Fruit fly (Drosophila melanogaster) whole organism, wandering third instar larva: Measurements from ENCODE around the gene dac.

Experiments used
- Abd-B ChIP-seq: fragments of >200 bp; optimal IDR thresholded peaks from 2 replicates; lab custom pipeline; 2017; ENCODE audit warnings: missing biosample characterization, missing genetic modification characterization
- CG32264 ChIP-seq: fragments of 200-800 bp; sonication (Bioruptor generic); optimal IDR thresholded peaks from 2 replicates; lab custom pipeline; 2016; ENCODE audit warnings: missing biosample characterization, missing genetic modification characterization
- CG9705 ChIP-seq: fragments of 200-800 bp; sonication (Bioruptor generic); optimal IDR thresholded peaks from 2 replicates; lab custom pipeline; 2018; ENCODE audit warnings: missing biosample characterization, mild to moderate bottlenecking, missing genetic modification characterization
- CrebA ChIP-seq: fragments of 200-800 bp; sonication (Bioruptor generic); optimal IDR thresholded peaks from 2 replicates; lab custom pipeline; 2016; ENCODE audit warnings: missing biosample characterization, mild to moderate bottlenecking, missing genetic modification characterization, borderline replicate concordance
- Dfd ChIP-seq: fragments of >200 bp; optimal IDR thresholded peaks from 2 replicates; lab custom pipeline; 2017; ENCODE audit warnings: missing biosample characterization, missing genetic modification characterization
- Dif ChIP-seq: fragments of 200-275, 200-300 bp; sonication (Bioruptor generic); optimal IDR thresholded peaks from 2 replicates; lab custom pipeline; 2018; ENCODE audit warnings: missing biosample characterization, missing genetic modification characterization; ENCODE audit not compliant: partially characterized antibody
- GATAd ChIP-seq: sonication (Bioruptor generic); optimal IDR thresholded peaks from 2 replicates; lab custom pipeline; 2016; ENCODE audit warnings: missing biosample characterization, missing genetic modification characterization
- HLH106 ChIP-seq: fragments of 200-800 bp; optimal IDR thresholded peaks from 3 replicates; lab custom pipeline; 2019; ENCODE audit warnings: missing biosample characterization, mild to moderate bottlenecking, missing genetic modification characterization, moderate library complexity
- Hnf4 ChIP-seq: fragments of 200-800 bp; sonication (Bioruptor generic); optimal IDR thresholded peaks from 2 replicates; lab custom pipeline; 2016; ENCODE audit warnings: missing biosample characterization, mild to moderate bottlenecking, missing genetic modification characterization
- Hr78 ChIP-seq: fragments of >200 bp; optimal IDR thresholded peaks from 2 replicates; lab custom pipeline; 2017; ENCODE audit warnings: missing biosample characterization, missing genetic modification characterization
- Hr83 ChIP-seq: fragments of 200-300 bp; sonication (Bioruptor generic); optimal IDR thresholded peaks from 2 replicates; lab custom pipeline; 2016; ENCODE audit warnings: missing biosample characterization, mild to moderate bottlenecking, missing genetic modification characterization, moderate library complexity; ENCODE audit not compliant: poor library complexity, severe bottlenecking
- Jra ChIP-seq: sonication (Bioruptor generic); optimal IDR thresholded peaks from 2 replicates; lab custom pipeline; 2016; ENCODE audit warnings: missing biosample characterization, missing genetic modification characterization
- Mio ChIP-seq: sonication (Bioruptor generic); optimal IDR thresholded peaks from 2 replicates; lab custom pipeline; 2016; ENCODE audit warnings: missing biosample characterization, missing genetic modification characterization
- Myc ChIP-seq: fragments of >200 bp; optimal IDR thresholded peaks from 2 replicates; lab custom pipeline; 2017
- N ChIP-seq: fragments of >200 bp; optimal IDR thresholded peaks from 2 replicates; lab custom pipeline; 2018; ENCODE audit warnings: missing biosample characterization, missing external identifiers, missing genetic modification characterization
- OdsH ChIP-seq: fragments of 200-800 bp; sonication (Bioruptor generic); optimal IDR thresholded peaks from 2 replicates; lab custom pipeline; 2016; ENCODE audit warnings: missing biosample characterization, mild to moderate bottlenecking, missing genetic modification characterization
- Rel ChIP-seq, 2 experiments: fragments of 200-800 bp; sonication (Bioruptor generic) in 1 of 2; optimal IDR thresholded peaks; 2 replicates in 1 of 2; 3 replicates in 1 of 2; lab custom pipeline; 2016 to 2019; ENCODE audit warnings: mild to moderate bottlenecking in 2 of 2, missing biosample characterization in 2 of 2, missing genetic modification characterization in 2 of 2, moderate library complexity in 1 of 2
- Sp1 ChIP-seq: fragments of 200-800 bp; sonication (Bioruptor generic); optimal IDR thresholded peaks from 3 replicates; lab custom pipeline; 2019; ENCODE audit warnings: missing biosample characterization, mild to moderate bottlenecking, missing genetic modification characterization, moderate library complexity
- Vsx2 ChIP-seq: fragments of 200-300, 225-300 bp; sonication (Bioruptor generic); optimal IDR thresholded peaks from 2 replicates; lab custom pipeline; 2018; ENCODE audit warnings: missing biosample characterization, missing genetic modification characterization; ENCODE audit not compliant: partially characterized antibody
- br ChIP-seq: fragments of 200-800 bp; sonication (Bioruptor generic); optimal IDR thresholded peaks from 2 replicates; lab custom pipeline; 2016; ENCODE audit warnings: missing biosample characterization, missing genetic modification characterization
- brk ChIP-seq: fragments of 200-800 bp; sonication (Bioruptor generic); optimal IDR thresholded peaks from 2 replicates; lab custom pipeline; 2016; ENCODE audit warnings: missing biosample characterization, mild to moderate bottlenecking, missing genetic modification characterization
- dl ChIP-seq, 2 experiments: fragments of 175-275, 200-275 bp in 1 of 2; fragments of 200-275 bp in 1 of 2; sonication (Bioruptor generic); optimal IDR thresholded peaks; lab custom pipeline; 2018; ENCODE audit warnings: mild to moderate bottlenecking in 2 of 2, missing biosample characterization in 2 of 2, missing genetic modification characterization in 2 of 2, moderate library complexity in 2 of 2; ENCODE audit not compliant: partially characterized antibody in 2 of 2, insufficient read depth in 1 of 2
- dmrt93B ChIP-seq: fragments of 200-800 bp; sonication (Bioruptor generic); optimal IDR thresholded peaks from 2 replicates; lab custom pipeline; 2018; ENCODE audit warnings: missing biosample characterization, mild to moderate bottlenecking, missing genetic modification characterization
- dsf ChIP-seq: sonication (Bioruptor generic); optimal IDR thresholded peaks from 2 replicates; lab custom pipeline; 2016; ENCODE audit warnings: missing biosample characterization, missing genetic modification characterization, borderline replicate concordance
- ey ChIP-seq: fragments of 200-800 bp; sonication (Bioruptor generic); optimal IDR thresholded peaks from 2 replicates; lab custom pipeline; 2016; ENCODE audit warnings: missing biosample characterization, missing genetic modification characterization
- foxo ChIP-seq, 2 experiments: fragments of 200-800 bp; sonication (Bioruptor generic); optimal IDR thresholded peaks; 2 replicates in 1 of 2; 3 replicates in 1 of 2; lab custom pipeline; 2016 to 2017; ENCODE audit warnings: missing biosample characterization in 2 of 2, missing genetic modification characterization in 2 of 2
- fru ChIP-seq: fragments of 200-800 bp; sonication (Bioruptor generic); optimal IDR thresholded peaks from 3 replicates; lab custom pipeline; 2016; ENCODE audit warnings: missing biosample characterization, mild to moderate bottlenecking, missing genetic modification characterization
- h ChIP-seq: fragments of 200-800 bp; sonication (Bioruptor generic); optimal IDR thresholded peaks from 3 replicates; lab custom pipeline; 2016; ENCODE audit warnings: missing biosample characterization, mild to moderate bottlenecking, missing genetic modification characterization
- jim ChIP-seq: fragments of 175-275, 200-325 bp; sonication (Bioruptor generic); optimal IDR thresholded peaks from 2 replicates; lab custom pipeline; 2016; ENCODE audit warnings: missing biosample characterization, mild to moderate bottlenecking, missing genetic modification characterization
- lola ChIP-seq: fragments of >200 bp; optimal IDR thresholded peaks from 2 replicates; lab custom pipeline; 2017; ENCODE audit warnings: missing biosample characterization, missing genetic modification characterization
- pan ChIP-seq: fragments of >200 bp; optimal IDR thresholded peaks from 2 replicates; lab custom pipeline; 2017
- psq ChIP-seq: fragments of 200-800 bp; sonication (Bioruptor generic); optimal IDR thresholded peaks from 3 replicates; lab custom pipeline; 2017; ENCODE audit warnings: missing biosample characterization, mild to moderate bottlenecking, missing genetic modification characterization, moderate library complexity
- rgr ChIP-seq: fragments of 200-800 bp; sonication (Bioruptor generic); optimal IDR thresholded peaks from 3 replicates; lab custom pipeline; 2016; ENCODE audit warnings: missing biosample characterization, mild to moderate bottlenecking, missing genetic modification characterization
- sage ChIP-seq: fragments of 200-800 bp; sonication (Bioruptor generic); optimal IDR thresholded peaks from 2 replicates; lab custom pipeline; 2016; ENCODE audit warnings: missing biosample characterization, mild to moderate bottlenecking, missing genetic modification characterization
- sv ChIP-seq: fragments of 200-800 bp; sonication (Bioruptor generic); optimal IDR thresholded peaks from 3 replicates; lab custom pipeline; 2016; ENCODE audit warnings: missing biosample characterization, missing genetic modification characterization
- tai ChIP-seq: sonication (Bioruptor generic); optimal IDR thresholded peaks from 2 replicates; lab custom pipeline; 2016; ENCODE audit warnings: missing biosample characterization, missing genetic modification characterization
- usp ChIP-seq: fragments of >200 bp; optimal IDR thresholded peaks from 2 replicates; lab custom pipeline; 2017; ENCODE audit warnings: missing biosample characterization, missing genetic modification characterization
- woc ChIP-seq: sonication (Bioruptor generic); optimal IDR thresholded peaks from 2 replicates; lab custom pipeline; 2016; ENCODE audit warnings: missing biosample characterization, mild to moderate bottlenecking, missing genetic modification characterization

The dac gene

DNA sequence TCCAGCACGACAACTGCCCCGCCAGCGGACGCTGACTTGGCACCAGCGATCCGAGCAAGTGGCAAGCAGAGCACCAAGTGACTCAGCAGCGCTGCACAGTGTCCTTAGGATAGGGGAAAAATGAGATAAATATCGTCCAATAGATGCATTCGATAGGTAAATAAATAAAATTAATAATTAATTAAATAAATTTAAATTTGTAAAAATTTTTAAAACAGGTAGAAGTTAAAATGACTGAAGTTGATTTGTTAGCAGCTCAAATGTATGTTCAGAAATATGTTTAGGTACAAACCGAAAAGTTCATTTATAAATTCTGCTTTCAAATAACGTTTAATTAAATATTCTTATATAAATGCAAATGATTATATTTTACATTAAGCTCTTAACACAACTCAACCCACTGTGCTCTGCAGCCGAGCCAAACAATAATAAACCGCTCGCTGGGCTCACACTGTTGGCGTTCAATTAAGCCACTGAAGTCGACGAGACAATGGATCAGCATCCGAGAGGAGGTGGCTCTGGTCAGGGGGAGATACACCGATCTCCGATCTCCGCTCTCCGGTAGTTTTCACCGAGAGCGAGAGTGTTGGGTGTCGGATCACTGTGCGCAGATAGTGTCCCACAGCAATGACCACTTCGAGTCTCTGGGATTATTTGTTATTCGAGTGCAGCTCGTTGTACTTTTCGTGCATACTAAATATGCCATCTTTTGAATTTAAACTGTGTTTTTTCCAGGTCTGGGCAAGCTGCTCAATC lies 37.2 kb downstream of the dac start, which contains the start of gene CG5888:
TSS of gene CG5888 (minus strand) at position 19 of the 756 bp plus-strand sequence.
- no peak for TF ChIP-seq CG32264 (GFP tag; lab: Kevin White, UChicago)
- peak; percentile 59 for TF ChIP-seq Sp1 (GFP tag; lab: Kevin White, UChicago)
- TF ChIP-seq Dfd (GFP tag; lab: Kevin White, UChicago), result no peak
- TF ChIP-seq foxo (GFP tag; optimal IDR thresholded peaks at IDR 0.05; lab: Kevin White, UChicago), result peak in 1 of 2 experiments; percentile 79
- TF ChIP-seq ey (GFP tag; lab: Kevin White, UChicago), result no peak
- TF ChIP-seq lola (GFP tag; lab: Kevin White, UChicago), result no peak
- no peak for TF ChIP-seq Abd-B (GFP tag; lab: Kevin White, UChicago)
- no peak for TF ChIP-seq dsf (GFP tag; lab: Kevin White, UChicago)
- TF ChIP-seq HLH106 (tag; lab: Kevin White, UChicago), result peak; percentile 51
- no peak for TF ChIP-seq CG9705 (GFP tag; lab: Kevin White, UChicago)
- no peak for TF ChIP-seq usp (GFP tag; lab: Kevin White, UChicago)
- peak; percentile 30 for TF ChIP-seq woc (GFP tag; lab: Kevin White, UChicago)
- peak; percentile 73 for TF ChIP-seq psq (GFP tag; lab: Kevin White, UChicago)
- no peak for TF ChIP-seq Mio (GFP tag; lab: Kevin White, UChicago)
- no peak for TF ChIP-seq Hr78
- TF ChIP-seq dmrt93B (GFP tag; lab: Kevin White, UChicago), result peak; percentile 10
- TF ChIP-seq Rel (GFP tag; optimal IDR thresholded peaks at IDR 0.05; lab: Kevin White, UChicago), result no peak
- TF ChIP-seq Rel (tag; optimal IDR thresholded peaks at IDR 0.05; lab: Kevin White, UChicago), result no peak
- no peak for TF ChIP-seq jim (GFP tag; lab: Kevin White, UChicago)
- TF ChIP-seq Jra (GFP tag; lab: Kevin White, UChicago), result no peak
- TF ChIP-seq br (GFP tag; lab: Kevin White, UChicago), result no peak
- TF ChIP-seq rgr, result peak; percentile 50
- TF ChIP-seq sage, result no peak
- no peak for TF ChIP-seq Vsx2 (GFP tag; lab: Kevin White, UChicago)
- TF ChIP-seq Hnf4 (GFP tag; lab: Kevin White, UChicago), result no peak
- TF ChIP-seq dl (GFP tag; optimal IDR thresholded peaks at IDR 0.05; lab: Kevin White, UChicago; ENCODE audit: insufficient read depth in 1 of 2, partially characterized antibody in 2 of 2), result no peak
- peak; percentile 50 for TF ChIP-seq OdsH (GFP tag; lab: Kevin White, UChicago)
- TF ChIP-seq Dif (GFP tag; lab: Kevin White, UChicago), result peak; percentile 14
- TF ChIP-seq N (GFP tag; lab: Kevin White, UChicago), result no peak
- TF ChIP-seq GATAd (GFP tag; lab: Kevin White, UChicago), result no peak
- no peak for TF ChIP-seq CrebA
- TF ChIP-seq Hr83 (GFP tag; lab: Kevin White, UChicago), result no peak
- no peak for TF ChIP-seq h (GFP tag; lab: Kevin White, UChicago)
- TF ChIP-seq sv (GFP tag; lab: Kevin White, UChicago), result peak; percentile 11
- peak; percentile 67 for TF ChIP-seq fru
- TF ChIP-seq brk (GFP tag; lab: Kevin White, UChicago), result no peak
- no peak for TF ChIP-seq pan
- TF ChIP-seq tai (GFP tag; lab: Kevin White, UChicago), result no peak
- TF ChIP-seq Myc (lab: Kevin White, UChicago), result no peak

DNA sequence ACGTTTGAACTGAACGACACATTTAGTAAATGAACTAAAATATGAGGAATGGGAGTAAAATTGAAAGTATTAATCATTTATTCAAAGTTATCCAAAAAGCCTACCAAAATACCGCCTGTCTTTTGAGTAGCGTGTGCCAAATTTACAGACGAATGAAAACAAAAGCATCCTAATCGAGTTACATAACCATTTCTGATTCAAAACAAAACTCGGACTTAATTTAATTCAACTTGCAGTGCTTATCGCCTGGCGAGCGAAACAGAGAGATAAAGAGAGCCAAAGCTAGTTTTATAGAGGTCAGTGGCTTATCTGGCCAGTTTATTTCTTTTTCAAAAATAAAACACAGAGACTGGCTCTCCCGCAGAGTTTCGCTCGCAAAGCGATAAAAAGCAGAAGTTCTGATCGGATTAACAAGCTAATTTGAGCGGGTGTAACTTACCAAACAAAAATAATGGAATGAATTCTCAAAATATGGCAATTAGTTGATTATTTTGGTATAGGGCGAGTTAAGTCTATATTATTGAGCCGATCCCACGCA lies 37.9 kb downstream of the dac start:
- TF ChIP-seq psq (GFP tag; lab: Kevin White, UChicago) (no peak), lola (GFP tag; lab: Kevin White, UChicago) (no peak), OdsH (GFP tag; lab: Kevin White, UChicago) (no peak), h (GFP tag; lab: Kevin White, UChicago) (no peak), N (GFP tag; lab: Kevin White, UChicago) (no peak), jim (GFP tag; lab: Kevin White, UChicago) (no peak), br (GFP tag; lab: Kevin White, UChicago) (no peak), Dfd (GFP tag; lab: Kevin White, UChicago) (no peak), rgr (no peak), woc (GFP tag; lab: Kevin White, UChicago) (no peak), pan (no peak), HLH106 (tag; lab: Kevin White, UChicago) (no peak), Vsx2 (GFP tag; lab: Kevin White, UChicago) (no peak), CG32264 (GFP tag; lab: Kevin White, UChicago) (no peak), CG9705 (GFP tag; lab: Kevin White, UChicago) (no peak), foxo (GFP tag; optimal IDR thresholded peaks at IDR 0.05; lab: Kevin White, UChicago) (no peak), sv (GFP tag; lab: Kevin White, UChicago) (no peak), fru (no peak), tai (GFP tag; lab: Kevin White, UChicago) (no peak), dsf (GFP tag; lab: Kevin White, UChicago) (no peak)
